Worm (Caenorhabditis elegans): ENCODE results near the gene F39F10.5.
A peak's percentile ranks its signal among the peaks of the same experiment; 100 is the strongest.

F39F10.5 gene

DNA sequence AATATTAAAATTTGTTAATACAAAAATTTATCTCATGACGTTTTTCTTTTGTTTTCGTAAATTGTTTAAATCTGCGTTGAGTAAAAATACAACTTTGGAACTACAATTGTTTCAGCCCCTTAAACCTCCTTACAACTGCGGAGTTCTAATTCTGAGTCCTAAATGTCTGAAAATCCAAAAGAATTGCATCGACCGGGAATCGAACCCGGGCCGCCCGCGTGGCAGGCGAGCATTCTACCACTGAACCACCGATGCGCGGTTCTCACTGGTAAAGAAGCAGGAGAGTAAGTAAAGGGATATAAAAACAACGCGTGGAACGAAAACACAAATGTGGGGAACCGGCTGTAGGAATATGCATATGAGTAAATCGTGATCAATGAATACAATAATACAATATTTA, 14.5 kb upstream of the F39F10.5 start:
- peak; percentile 89 for TF ChIP-seq scrt-1 (GFP tag; IDR thresholded peaks at IDR 0.05)
- TF ChIP-seq tra-4 (tag; optimal IDR thresholded peaks at IDR 0.05): no peak
- TF ChIP-seq hmg-4 (GFP tag; optimal IDR thresholded peaks at IDR 0.05): peak; percentile 95
- peak; percentile 67 for TF ChIP-seq hnd-1 (tag; optimal IDR thresholded peaks at IDR 0.05)
- TF ChIP-seq ama-1 (optimal IDR thresholded peaks at IDR 0.05): no peak
- peak; percentile 95 for TF ChIP-seq F13C5.2 (tag; optimal IDR thresholded peaks at IDR 0.05)
- peak; percentile 85 for TF ChIP-seq sea-1 (GFP tag; conservative IDR thresholded peaks at IDR 0.05)
- TF ChIP-seq pes-1 (GFP tag; IDR thresholded peaks at IDR 0.05): peak; percentile 90
- TF ChIP-seq ceh-13 (GFP tag; optimal IDR thresholded peaks at IDR 0.05): peak; percentile 82
- peak; percentile 80 for TF ChIP-seq aly-1 (tag; optimal IDR thresholded peaks at IDR 0.05)
- peak; percentile 83 for TF ChIP-seq flt-1 (GFP tag; IDR thresholded peaks at IDR 0.05)
- TF ChIP-seq ceh-36 (tag; optimal IDR thresholded peaks at IDR 0.05): peak; percentile 84
- peak; percentile 77 for TF ChIP-seq tbx-37 (GFP tag; conservative IDR thresholded peaks at IDR 0.05)
- peak; percentile 54 for TF ChIP-seq hmbx-1 (tag; optimal IDR thresholded peaks at IDR 0.05)
- TF ChIP-seq B0310.2 (tag; optimal IDR thresholded peaks at IDR 0.05): peak; percentile 67
- no peak; the same call in none of the 2 replicates for TF ChIP-seq tbx-11 (GFP tag; IDR thresholded peaks at IDR 0.05)
- TF ChIP-seq ets-7 (tag; optimal IDR thresholded peaks at IDR 0.05): peak; percentile 68

ce11 chrX:16925343-16925742, 11.8 kb upstream of the F39F10.5 start:
- TF ChIP-seq sea-1 (GFP tag; conservative IDR thresholded peaks at IDR 0.05) (0 out of 2 replicates have a peak, but pooled peaks have one; percentile 45), B0310.2 (tag; optimal IDR thresholded peaks at IDR 0.05) (no peak)

ce11 chrX:16923636-16924035, 10.1 kb upstream of the F39F10.5 start, which contains the start of gene C30E1.4:
Gene C30E1.4, plus strand, starts transcription at chrX:16923936.
- TF ChIP-seq tbx-37 (GFP tag; conservative IDR thresholded peaks at IDR 0.05) (no peak), tra-4 (tag; optimal IDR thresholded peaks at IDR 0.05) (no peak), pes-1 (GFP tag; IDR thresholded peaks at IDR 0.05) (no peak), B0310.2 (tag; optimal IDR thresholded peaks at IDR 0.05) (no peak), ceh-13 (GFP tag; optimal IDR thresholded peaks at IDR 0.05) (no peak), sea-1 (GFP tag; conservative IDR thresholded peaks at IDR 0.05) (no peak)

- TF ChIP-seq ceh-36 (tag; optimal IDR thresholded peaks at IDR 0.05) (no peak), tra-4 (tag; optimal IDR thresholded peaks at IDR 0.05) (no peak), tbx-37 (GFP tag; conservative IDR thresholded peaks at IDR 0.05) (no peak), hmg-4 (GFP tag; optimal IDR thresholded peaks at IDR 0.05) (no peak), scrt-1 (GFP tag; IDR thresholded peaks at IDR 0.05) (no peak), flt-1 (GFP tag; IDR thresholded peaks at IDR 0.05) (no peak), ceh-13 (GFP tag; optimal IDR thresholded peaks at IDR 0.05) (no peak), sea-1 (GFP tag; conservative IDR thresholded peaks at IDR 0.05) (no peak), ama-1 (optimal IDR thresholded peaks at IDR 0.05) (no peak), B0310.2 (tag; optimal IDR thresholded peaks at IDR 0.05) (no peak), hnd-1 (tag; optimal IDR thresholded peaks at IDR 0.05) (no peak), tbx-11 (GFP tag; IDR thresholded peaks at IDR 0.05) (no peak), F13C5.2 (tag; optimal IDR thresholded peaks at IDR 0.05) (no peak), pes-1 (GFP tag; IDR thresholded peaks at IDR 0.05) (no peak), hmbx-1 (tag; optimal IDR thresholded peaks at IDR 0.05) (no peak), aly-1 (tag; optimal IDR thresholded peaks at IDR 0.05) (no peak)
Observed at ce11 chrX:16921533-16921932, 8.0 kb upstream of the F39F10.5 start, which contains the start of gene fbxb-114. Gene fbxb-114, plus strand, starts transcription at chrX:16921833.

ce11 chrX:16919468-16919867, 5.9 kb upstream of the F39F10.5 start:
- TF ChIP-seq hmbx-1 (tag; optimal IDR thresholded peaks at IDR 0.05) (no peak), scrt-1 (GFP tag; IDR thresholded peaks at IDR 0.05) (no peak), F13C5.2 (tag; optimal IDR thresholded peaks at IDR 0.05) (no peak), flt-1 (GFP tag; IDR thresholded peaks at IDR 0.05) (no peak), ceh-36 (tag; optimal IDR thresholded peaks at IDR 0.05) (no peak), hmg-4 (GFP tag; optimal IDR thresholded peaks at IDR 0.05) (no peak), hnd-1 (tag; optimal IDR thresholded peaks at IDR 0.05) (no peak), pes-1 (GFP tag; IDR thresholded peaks at IDR 0.05) (no peak), aly-1 (tag; optimal IDR thresholded peaks at IDR 0.05) (no peak), tbx-11 (GFP tag; IDR thresholded peaks at IDR 0.05) (no peak)

DNA sequence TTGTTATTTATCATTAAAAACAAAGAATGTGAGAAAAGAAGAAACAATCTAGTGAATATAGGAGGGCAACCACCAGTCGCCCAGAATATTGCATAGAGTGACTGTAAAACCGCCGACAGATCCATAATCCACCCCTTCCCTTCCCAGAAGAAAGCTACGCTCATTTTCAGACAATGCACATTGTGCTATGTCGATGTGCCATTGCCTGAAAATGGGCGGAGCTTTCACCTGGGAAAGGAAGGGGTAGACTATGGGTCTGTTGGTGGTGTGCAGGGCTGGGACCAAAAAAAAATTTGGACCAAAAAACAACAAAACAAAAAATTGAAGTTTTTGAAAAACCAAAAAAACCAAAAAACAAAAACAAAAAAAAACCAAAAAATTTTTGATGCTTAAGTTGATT, 9.9 kb downstream of the F39F10.5 start, which contains the start of gene F39F10.4:
Gene F39F10.4 (minus strand): TSS at position 101 of the 400 bp plus-strand sequence.
- TF ChIP-seq ceh-13 (GFP tag; optimal IDR thresholded peaks at IDR 0.05) (no peak), ama-1 (optimal IDR thresholded peaks at IDR 0.05) (no peak), sea-1 (GFP tag; conservative IDR thresholded peaks at IDR 0.05) (no peak)

ce11 chrX:16902657-16903056, 10.9 kb downstream of the F39F10.5 start:
- TF ChIP-seq B0310.2 (tag; optimal IDR thresholded peaks at IDR 0.05) (no peak), hnd-1 (tag; optimal IDR thresholded peaks at IDR 0.05) (no peak), ama-1 (optimal IDR thresholded peaks at IDR 0.05) (no peak), sea-1 (GFP tag; conservative IDR thresholded peaks at IDR 0.05) (no peak), flt-1 (GFP tag; IDR thresholded peaks at IDR 0.05) (no peak), scrt-1 (GFP tag; IDR thresholded peaks at IDR 0.05) (no peak), tbx-11 (GFP tag; IDR thresholded peaks at IDR 0.05) (no peak), hmbx-1 (tag; optimal IDR thresholded peaks at IDR 0.05) (no peak), F13C5.2 (tag; optimal IDR thresholded peaks at IDR 0.05) (no peak), ceh-36 (tag; optimal IDR thresholded peaks at IDR 0.05) (no peak)

DNA sequence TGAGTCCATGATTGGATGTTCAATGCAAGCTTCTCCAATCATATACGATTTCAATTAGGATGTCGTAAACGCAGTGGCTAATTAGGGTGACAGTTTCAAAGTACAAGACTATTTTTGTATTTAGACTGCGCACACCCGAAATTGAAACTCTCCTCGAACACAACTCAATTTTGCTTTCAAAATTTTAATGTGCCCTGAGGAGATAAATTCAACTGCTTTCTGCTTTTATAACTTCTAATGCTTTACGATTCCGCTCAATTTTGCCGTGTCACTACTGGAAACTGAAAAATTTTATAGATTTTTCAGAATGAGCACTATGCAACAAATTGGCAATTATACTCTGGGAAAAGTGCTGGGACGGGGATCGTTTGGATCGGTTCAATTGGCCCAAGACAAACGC, 19.0 kb downstream of the F39F10.5 start, which contains the start of gene F39F10.2:
Gene F39F10.2 (plus strand): TSS at position 301 of the 400 bp plus-strand sequence.
- no peak for TF ChIP-seq ceh-36 (tag; optimal IDR thresholded peaks at IDR 0.05)
- TF ChIP-seq B0310.2 (tag; optimal IDR thresholded peaks at IDR 0.05): no peak
- TF ChIP-seq scrt-1 (GFP tag; IDR thresholded peaks at IDR 0.05): no peak
- TF ChIP-seq hnd-1 (tag; optimal IDR thresholded peaks at IDR 0.05): no peak
- no peak for TF ChIP-seq flt-1 (GFP tag; IDR thresholded peaks at IDR 0.05)
- no peak for TF ChIP-seq F13C5.2 (tag; optimal IDR thresholded peaks at IDR 0.05)
- TF ChIP-seq aly-1 (tag; optimal IDR thresholded peaks at IDR 0.05): no peak
